Fruit fly (Drosophila melanogaster): ENCODE measurements around the gene Edem2.

DNA sequence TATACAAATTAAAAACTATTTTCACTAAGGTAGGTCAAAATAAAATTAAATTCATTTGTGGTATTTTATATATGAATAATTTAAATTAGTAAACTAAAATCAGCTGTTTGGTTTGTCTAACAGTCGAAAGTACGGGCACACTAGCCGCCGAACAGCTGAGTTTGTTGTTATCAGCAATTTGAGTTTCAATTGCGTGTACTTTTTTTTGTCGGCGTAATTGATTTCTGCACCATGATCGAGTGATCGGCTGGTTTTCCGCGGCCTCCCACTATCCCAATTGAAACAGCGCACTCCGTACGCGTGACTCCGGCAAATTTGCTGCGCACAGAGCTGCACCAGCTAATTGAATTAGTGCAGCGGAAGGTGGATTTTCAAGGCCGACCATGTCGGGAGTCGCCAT lies 12.9 kb upstream of the Edem2 start, which contains the start of gene Alg7:
- no peak for TF ChIP-seq tna (GFP tag; IDR thresholded peaks at IDR 0.05; ENCODE audit: partially characterized antibody)
- no peak for TF ChIP-seq shn (GFP tag; optimal IDR thresholded peaks at IDR 0.05)
- no peak for TF ChIP-seq br (optimal IDR thresholded peaks at IDR 0.05)
- no peak for TF ChIP-seq Rfx (GFP tag; IDR thresholded peaks at IDR 0.05)
- no peak for TF ChIP-seq CG12071 (GFP tag; optimal IDR thresholded peaks at IDR 0.05)
- no peak for TF ChIP-seq Blimp-1 (GFP tag; optimal IDR thresholded peaks at IDR 0.05)
- TF ChIP-seq CG13287 (GFP tag; IDR thresholded peaks at IDR 0.05; ENCODE audit: partially characterized antibody) = peak; percentile 50
- TF ChIP-seq psq (GFP tag; optimal IDR thresholded peaks at IDR 0.05) = no peak
- TF ChIP-seq CG8089 (GFP tag; optimal IDR thresholded peaks at IDR 0.05) = no peak
